Worm (Caenorhabditis elegans): ENCODE measurements around the gene T12D8.9.

DNA sequence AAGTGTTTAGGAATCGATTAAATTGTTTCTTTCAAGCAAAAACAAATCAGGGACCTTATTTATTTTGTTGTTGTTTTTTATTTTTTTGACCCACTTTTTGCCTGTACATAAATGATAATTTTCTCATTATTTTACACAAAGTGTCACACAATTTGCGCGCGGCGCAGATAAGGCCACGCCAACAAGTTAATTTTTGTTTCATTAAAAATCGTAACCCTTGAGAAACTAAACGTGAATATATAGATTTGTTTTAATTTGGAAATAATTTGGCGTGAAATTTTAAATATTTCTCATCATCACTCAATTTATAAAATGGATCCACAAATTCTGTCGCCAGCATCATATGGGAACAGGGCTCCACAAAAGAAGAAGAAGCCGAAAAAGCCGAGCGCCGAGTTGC, 36.4 kb upstream of the T12D8.9 start, which contains the start of gene T05D4.5:
- TF ChIP-seq rnt-1 (tag; optimal IDR thresholded peaks at IDR 0.05) (no peak), lin-11 (tag; optimal IDR thresholded peaks at IDR 0.05) (no peak), ahr-1 (tag; optimal IDR thresholded peaks at IDR 0.05) (no peak), unc-55 (GFP tag; optimal IDR thresholded peaks at IDR 0.05) (no peak), unc-86 (tag; optimal IDR thresholded peaks at IDR 0.05) (no peak), mec-3 (tag; optimal IDR thresholded peaks at IDR 0.05; ENCODE audit: borderline replicate concordance) (no peak), ceh-30 (tag; optimal IDR thresholded peaks at IDR 0.05) (no peak), ama-1 (optimal IDR thresholded peaks at IDR 0.05) (no peak), fkh-10 (GFP tag; optimal IDR thresholded peaks at IDR 0.05) (no peak), ceh-31 (tag; optimal IDR thresholded peaks at IDR 0.05) (no peak), hlh-30 (tag; optimal IDR thresholded peaks at IDR 0.05; ENCODE audit: insufficient read depth) (no peak), ceh-9 (tag; optimal IDR thresholded peaks at IDR 0.05) (no peak)

Measured in whole organism, late embryonic.